Fruit fly (Drosophila melanogaster) whole organism, embryonic: Measurements from ENCODE around the gene Bet3.

Experiments
- CG10147 ChIP-seq: fragments of 200-800 bp; sonication (Bioruptor generic); optimal IDR thresholded peaks from 2 replicates; lab custom pipeline; 2019; ENCODE audit warnings: missing biosample characterization, mild to moderate bottlenecking, missing genetic modification characterization, moderate library complexity
- CG10462 ChIP-seq: fragments of 200-800 bp; sonication (Bioruptor generic); optimal IDR thresholded peaks from 2 replicates; lab custom pipeline; 2016; ENCODE audit warnings: missing biosample characterization, missing genetic modification characterization
- CG12104 ChIP-seq: fragments of 200-800 bp; sonication (Bioruptor generic); optimal IDR thresholded peaks from 3 replicates; lab custom pipeline; 2016; ENCODE audit warnings: missing biosample characterization, missing genetic modification characterization
- CG12744 ChIP-seq: fragments of 200-800 bp; sonication (Bioruptor generic); optimal IDR thresholded peaks from 2 replicates; lab custom pipeline; 2016; ENCODE audit warnings: missing biosample characterization, missing genetic modification characterization
- CG13624 ChIP-seq: fragments of 200-800 bp; sonication (Bioruptor generic); optimal IDR thresholded peaks from 2 replicates; lab custom pipeline; 2016; ENCODE audit warnings: missing biosample characterization, missing genetic modification characterization
- CG17361 ChIP-seq: fragments of 200-800 bp; sonication (Bioruptor generic); IDR thresholded peaks from 3 replicates; pipeline ENCODE4 v1.3.6; 2022; ENCODE audit warnings: missing biosample characterization, missing genetic modification characterization
- CG18262 ChIP-seq: fragments of 200-800 bp; optimal IDR thresholded peaks from 3 replicates; lab custom pipeline; 2019; ENCODE audit warnings: missing biosample characterization, mild to moderate bottlenecking, missing genetic modification characterization, moderate library complexity
- CG1832 ChIP-seq: fragments of 200-800 bp; sonication (Bioruptor generic); optimal IDR thresholded peaks from 2 replicates; lab custom pipeline; 2017; ENCODE audit warnings: missing biosample characterization, mild to moderate bottlenecking, missing genetic modification characterization, inconsistent platforms
- CG2199 ChIP-seq: fragments of 200-800 bp; sonication (Bioruptor generic); IDR thresholded peaks from 3 replicates; pipeline ENCODE4 v1.3.6; 2022; ENCODE audit warnings: missing biosample characterization, missing genetic modification characterization
- CG30020 ChIP-seq: fragments of 200-800 bp; optimal IDR thresholded peaks from 2 replicates; lab custom pipeline; 2019; ENCODE audit warnings: missing biosample characterization, mild to moderate bottlenecking, missing genetic modification characterization, moderate library complexity
- CG30431 ChIP-seq: fragments of 200-800 bp; sonication (Bioruptor generic); optimal IDR thresholded peaks from 2 replicates; lab custom pipeline; 2017; ENCODE audit warnings: missing biosample characterization, missing genetic modification characterization
- CG31365 ChIP-seq: fragments of 200-800 bp; sonication (Bioruptor generic); optimal IDR thresholded peaks from 2 replicates; lab custom pipeline; 2018; ENCODE audit warnings: missing biosample characterization, mild to moderate bottlenecking, missing genetic modification characterization
- CG32532 ChIP-seq: fragments of 200-800 bp; sonication (Bioruptor generic); IDR thresholded peaks from 2 replicates; pipeline ENCODE4 v1.3.6; 2022; ENCODE audit warnings: missing biosample characterization, missing genetic modification characterization
- CG6791 ChIP-seq: fragments of 200-800 bp; sonication (Bioruptor generic); IDR thresholded peaks from 3 replicates; pipeline ENCODE4 v1.3.6; 2022; ENCODE audit warnings: missing biosample characterization, missing genetic modification characterization; ENCODE audit not compliant: partially characterized antibody
- CG7372 ChIP-seq: fragments of 200-800 bp; sonication (Bioruptor generic); IDR thresholded peaks from 2 replicates; pipeline ENCODE4 v1.3.6; 2022; ENCODE audit warnings: missing biosample characterization, missing genetic modification characterization
- CG7786 ChIP-seq: fragments of 200-800 bp; sonication (Bioruptor generic); optimal IDR thresholded peaks from 2 replicates; lab custom pipeline; 2016; ENCODE audit warnings: missing biosample characterization, missing genetic modification characterization
- CG7987 ChIP-seq: fragments of 200-800 bp; sonication (Bioruptor generic); optimal IDR thresholded peaks from 2 replicates; lab custom pipeline; 2018; ENCODE audit warnings: missing biosample characterization, mild to moderate bottlenecking, missing genetic modification characterization, moderate library complexity
- CG8944 ChIP-seq: fragments of 200-800 bp; sonication (Bioruptor generic); optimal IDR thresholded peaks from 3 replicates; lab custom pipeline; 2016; ENCODE audit warnings: missing biosample characterization, missing genetic modification characterization
- CG9817 ChIP-seq: fragments of 200-800 bp; sonication (Bioruptor generic); optimal IDR thresholded peaks from 2 replicates; lab custom pipeline; 2018; ENCODE audit warnings: missing biosample characterization, mild to moderate bottlenecking, missing genetic modification characterization, moderate library complexity
- Camta ChIP-seq: fragments of 200-800 bp; sonication (Bioruptor generic); optimal IDR thresholded peaks from 2 replicates; lab custom pipeline; 2016; ENCODE audit warnings: missing biosample characterization, missing genetic modification characterization
- D ChIP-seq, 2 experiments: fragments of 200-800 bp in 1 of 2; fragments of >200 bp in 1 of 2; sonication (Bioruptor generic) in 1 of 2; optimal IDR thresholded peaks; 2 replicates in 1 of 2; 3 replicates in 1 of 2; lab custom pipeline; 2017; ENCODE audit warnings: mild to moderate bottlenecking in 1 of 2, missing biosample characterization in 1 of 2, missing genetic modification characterization in 1 of 2, missing genetic modification reagents in 1 of 2
- Dbx ChIP-seq: fragments of 200-800 bp; sonication (Bioruptor generic); IDR thresholded peaks from 3 replicates; pipeline ENCODE4 v1.3.6; 2022; ENCODE audit warnings: missing biosample characterization, missing genetic modification characterization
- Doc3 ChIP-seq: fragments of 200-800 bp; sonication (Bioruptor generic); IDR thresholded peaks from 3 replicates; pipeline ENCODE4 v1.3.6; 2022; ENCODE audit warnings: missing biosample characterization, missing genetic modification characterization; ENCODE audit not compliant: partially characterized antibody
- E2f1 ChIP-seq: fragments of 200-800 bp; sonication (Bioruptor generic); IDR thresholded peaks from 2 replicates; pipeline ENCODE4 v1.3.6; 2022; ENCODE audit warnings: missing biosample characterization, missing genetic modification characterization
- Fer1 ChIP-seq: fragments of 200-800 bp; sonication (Bioruptor generic); optimal IDR thresholded peaks from 2 replicates; lab custom pipeline; 2017; ENCODE audit warnings: missing biosample characterization, mild to moderate bottlenecking, missing genetic modification characterization
- Med ChIP-seq: fragments of 200-800 bp; sonication (Bioruptor generic); peaks from one replicate; lab custom pipeline; 2016; ENCODE audit warnings: missing biosample characterization, missing genetic modification characterization, mild to moderate bottlenecking, inconsistent platforms, moderate library complexity
- Meics ChIP-seq: fragments of 200-800 bp; sonication (Bioruptor generic); optimal IDR thresholded peaks from 2 replicates; lab custom pipeline; 2017; ENCODE audit warnings: missing biosample characterization, mild to moderate bottlenecking, missing genetic modification characterization
- Mrtf ChIP-seq: fragments of 200-800 bp; sonication (Bioruptor generic); IDR thresholded peaks from 3 replicates; pipeline ENCODE4 v1.3.6; 2022; ENCODE audit warnings: missing biosample characterization, missing genetic modification characterization
- Myb ChIP-seq: fragments of 200-800 bp; sonication (Bioruptor generic); optimal IDR thresholded peaks from 2 replicates; lab custom pipeline; 2016; ENCODE audit warnings: missing biosample characterization, missing genetic modification characterization
- NK7.1 ChIP-seq: fragments of 200-800 bp; sonication (Bioruptor generic); optimal IDR thresholded peaks from 3 replicates; lab custom pipeline; 2016; ENCODE audit warnings: missing biosample characterization, missing genetic modification characterization
- Oli ChIP-seq: fragments of 200-800 bp; sonication (Bioruptor generic); optimal IDR thresholded peaks from 2 replicates; lab custom pipeline; 2018; ENCODE audit warnings: missing biosample characterization, mild to moderate bottlenecking, missing genetic modification characterization, moderate library complexity
- Poxn ChIP-seq: fragments of 200-800 bp; sonication (Bioruptor generic); IDR thresholded peaks from 2 replicates; pipeline ENCODE4 v1.3.6; 2022; ENCODE audit warnings: missing biosample characterization, missing genetic modification characterization
- aop ChIP-seq: fragments of 200-800 bp; sonication (Bioruptor generic); IDR thresholded peaks from 2 replicates; pipeline ENCODE4 v1.3.6; 2022; ENCODE audit warnings: missing biosample characterization, missing genetic modification characterization
- ase ChIP-seq: fragments of 200-800 bp; sonication (Bioruptor generic); IDR thresholded peaks from 3 replicates; pipeline ENCODE4 v1.3.6; 2022; ENCODE audit warnings: missing biosample characterization, missing genetic modification characterization
- cad ChIP-seq: fragments of >200 bp; optimal IDR thresholded peaks from 2 replicates; lab custom pipeline; 2017; ENCODE audit warnings: missing biosample characterization, missing genetic modification characterization
- chif ChIP-seq, 2 experiments: fragments of 200-800 bp; sonication (Bioruptor generic); optimal IDR thresholded peaks; 3 replicates each; lab custom pipeline; 2016; ENCODE audit warnings: missing biosample characterization in 2 of 2, missing genetic modification characterization in 2 of 2
- chn ChIP-seq: fragments of 200-800 bp; sonication (Bioruptor generic); optimal IDR thresholded peaks from 2 replicates; lab custom pipeline; 2016; ENCODE audit warnings: missing biosample characterization, missing genetic modification characterization
- corto ChIP-seq: fragments of 200-800 bp; sonication (Bioruptor generic); optimal IDR thresholded peaks from 2 replicates; lab custom pipeline; 2016; ENCODE audit warnings: missing biosample characterization, mild to moderate bottlenecking, missing genetic modification characterization, moderate library complexity
- crp ChIP-seq, 2 experiments: fragments of 200-800 bp; sonication (Bioruptor generic); optimal IDR thresholded peaks; 2 replicates in 1 of 2; 3 replicates in 1 of 2; lab custom pipeline; 2017; ENCODE audit warnings: missing biosample characterization in 2 of 2, missing genetic modification characterization in 2 of 2, mild to moderate bottlenecking in 1 of 2, moderate library complexity in 1 of 2
- dysf ChIP-seq: fragments of 200-800 bp; sonication (Bioruptor generic); IDR thresholded peaks from 3 replicates; pipeline ENCODE4 v1.3.6; 2022; ENCODE audit warnings: missing biosample characterization, missing genetic modification characterization
- ewg ChIP-seq: fragments of 200-800 bp; sonication (Bioruptor generic); optimal IDR thresholded peaks from 3 replicates; lab custom pipeline; 2017; ENCODE audit warnings: mild to moderate bottlenecking, missing biosample characterization, missing genetic modification reagents, missing genetic modification characterization
- fd96Cb ChIP-seq: fragments of 200-800 bp; sonication (Bioruptor generic); optimal IDR thresholded peaks from 2 replicates; lab custom pipeline; 2018; ENCODE audit warnings: missing biosample characterization, mild to moderate bottlenecking, missing genetic modification characterization, moderate library complexity
- jing ChIP-seq: fragments of 200-800 bp; sonication (Bioruptor generic); optimal IDR thresholded peaks from 2 replicates; lab custom pipeline; 2018; ENCODE audit warnings: missing biosample characterization, mild to moderate bottlenecking, missing genetic modification characterization
- lmd ChIP-seq: fragments of 200-800 bp; sonication (Bioruptor generic); IDR thresholded peaks from 2 replicates; pipeline ENCODE4 v1.3.6; 2022; ENCODE audit warnings: missing biosample characterization, missing genetic modification characterization
- mam ChIP-seq: fragments of 200-800 bp; sonication (Bioruptor generic); optimal IDR thresholded peaks from 3 replicates; lab custom pipeline; 2016; ENCODE audit warnings: missing biosample characterization, missing genetic modification characterization
- pb ChIP-seq: fragments of 200-800 bp; sonication (Bioruptor generic); optimal IDR thresholded peaks from 3 replicates; lab custom pipeline; 2016; ENCODE audit warnings: missing biosample characterization, missing genetic modification characterization
- ranshi ChIP-seq: fragments of 200-800 bp; sonication (Bioruptor generic); IDR thresholded peaks from 2 replicates; pipeline ENCODE4 v1.3.6; 2022; ENCODE audit warnings: missing biosample characterization, missing genetic modification characterization
- ro ChIP-seq: fragments of 200-800 bp; sonication (Bioruptor generic); IDR thresholded peaks from 2 replicates; pipeline ENCODE4 v1.3.6; 2022; ENCODE audit warnings: missing biosample characterization, missing genetic modification characterization
- sima ChIP-seq: fragments of 200-800 bp; sonication (Bioruptor generic); optimal IDR thresholded peaks from 2 replicates; lab custom pipeline; 2016; ENCODE audit warnings: missing biosample characterization, missing genetic modification characterization
- slou ChIP-seq: fragments of 200-800 bp; sonication (Bioruptor generic); optimal IDR thresholded peaks from 3 replicates; lab custom pipeline; 2016; ENCODE audit warnings: missing biosample characterization, missing genetic modification characterization
- tap ChIP-seq: fragments of 200-800 bp; optimal IDR thresholded peaks from 3 replicates; lab custom pipeline; 2019; ENCODE audit warnings: missing biosample characterization, mild to moderate bottlenecking, missing genetic modification characterization, moderate library complexity

Gene Bet3

dm6 chr3L:9468261-9468890 is 26.3 kb upstream of the Bet3 start (continued):
- TF ChIP-seq CG9817 (tag; lab: Kevin White, UChicago) (no peak), CG18262 (tag; lab: Kevin White, UChicago) (peak; percentile 60), sima (no peak), dysf (GFP tag; lab: Robert Waterston, UW) (peak; percentile 36; the same call in 1 of the 3 replicates), lmd (GFP tag; lab: Robert Waterston, UW) (0 out of 2 replicates have a peak, but pooled peaks have one; percentile 26), CG30431 (GFP tag; lab: Kevin White, UChicago) (no peak), CG2199 (GFP tag; lab: Robert Waterston, UW) (no peak), CG32532 (GFP tag; lab: Robert Waterston, UW) (no peak; the same call in 1 of the 2 replicates), Dbx (GFP tag; lab: Robert Waterston, UW) (no peak), Oli (peak; percentile 31), CG7372 (GFP tag; lab: Robert Waterston, UW) (no peak), aop (GFP tag; lab: Robert Waterston, UW) (no peak), ro (GFP tag; lab: Robert Waterston, UW) (no peak), corto (GFP tag; lab: Kevin White, UChicago) (no peak), CG6791 (GFP tag; lab: Robert Waterston, UW) (no peak), Meics (peak; percentile 62), Fer1 (GFP tag; lab: Kevin White, UChicago) (peak; percentile 44), Poxn (no peak), CG12104 (GFP tag; lab: Kevin White, UChicago) (peak; percentile 41), CG17361 (GFP tag; lab: Robert Waterston, UW) (peak; percentile 60), CG13624 (GFP tag; lab: Kevin White, UChicago) (no peak), Mrtf (no peak), CG12744 (GFP tag; lab: Kevin White, UChicago) (no peak), Med (peak; percentile 76), Myb (GFP tag; lab: Kevin White, UChicago) (no peak), cad (GFP tag; lab: Kevin White, UChicago) (no peak), CG8944 (no peak), CG31365 (tag; lab: Kevin White, UChicago) (no peak), chn (GFP tag; lab: Kevin White, UChicago) (no peak), slou (GFP tag; lab: Kevin White, UChicago) (no peak), fd96Cb (tag; lab: Kevin White, UChicago) (peak; percentile 33), CG7786 (GFP tag; lab: Kevin White, UChicago) (peak; percentile 13), CG10462 (GFP tag; lab: Kevin White, UChicago) (no peak), CG1832 (no peak), Doc3 (GFP tag; lab: Robert Waterston, UW) (no peak), CG30020 (no peak), mam (GFP tag; lab: Kevin White, UChicago) (peak; percentile 24), pb (GFP tag; lab: Kevin White, UChicago) (no peak), ase (GFP tag; lab: Robert Waterston, UW) (no peak), crp (GFP tag; optimal IDR thresholded peaks at IDR 0.05; lab: Kevin White, UChicago) (no peak), jing (no peak), ewg (GFP tag; lab: Kevin White, UChicago) (no peak), Camta (no peak), tap (tag; lab: Kevin White, UChicago) (no peak), E2f1 (GFP tag; lab: Robert Waterston, UW) (no peak), chif (GFP tag; optimal IDR thresholded peaks at IDR 0.05; lab: Kevin White, UChicago) (peak in 1 of 2 experiments; percentile 9), D (optimal IDR thresholded peaks at IDR 0.05; lab: Kevin White, UChicago) (no peak), D (GFP tag; optimal IDR thresholded peaks at IDR 0.05; lab: Kevin White, UChicago) (peak; percentile 34), NK7.1 (GFP tag; lab: Kevin White, UChicago) (no peak), CG7987 (GFP tag; lab: Kevin White, UChicago) (no peak), ranshi (GFP tag; lab: Robert Waterston, UW) (no peak), CG10147 (GFP tag; lab: Kevin White, UChicago) (no peak)
